Fruit fly (Drosophila melanogaster): ENCODE data around the gene CG17032.
A peak's percentile ranks its signal among the peaks of the same experiment; 100 is the strongest.

Gene CG17032

dm6 chr3L:15978224-15978623 lies 19.6 kb downstream of the CG17032 start, which contains the start of gene CG17028:
Gene CG17028 (plus strand): TSS chr3L:15978524.
- no peak for TF ChIP-seq Ets98B (GFP tag; IDR thresholded peaks at IDR 0.05)
- TF ChIP-seq Pif1A (GFP tag; optimal IDR thresholded peaks at IDR 0.05), result no peak
- no peak for TF ChIP-seq Pif1B (GFP tag; optimal IDR thresholded peaks at IDR 0.05)
- TF ChIP-seq CG32121 (GFP tag; IDR thresholded peaks at IDR 0.05), result no peak
- no peak for TF ChIP-seq CG8159 (tag; optimal IDR thresholded peaks at IDR 0.05)
- TF ChIP-seq CG15710 (tag; optimal IDR thresholded peaks at IDR 0.05), result no peak
- no peak for TF ChIP-seq CG10348 (GFP tag; IDR thresholded peaks at IDR 0.05)
- no peak for TF ChIP-seq EcR (GFP tag; optimal IDR thresholded peaks at IDR 0.05)
- no peak for TF ChIP-seq CG12605 (GFP tag; IDR thresholded peaks at IDR 0.05)
- no peak for TF ChIP-seq D1 (tag; optimal IDR thresholded peaks at IDR 0.05)
- no peak for TF ChIP-seq CG17806 (tag; optimal IDR thresholded peaks at IDR 0.05)

DNA sequence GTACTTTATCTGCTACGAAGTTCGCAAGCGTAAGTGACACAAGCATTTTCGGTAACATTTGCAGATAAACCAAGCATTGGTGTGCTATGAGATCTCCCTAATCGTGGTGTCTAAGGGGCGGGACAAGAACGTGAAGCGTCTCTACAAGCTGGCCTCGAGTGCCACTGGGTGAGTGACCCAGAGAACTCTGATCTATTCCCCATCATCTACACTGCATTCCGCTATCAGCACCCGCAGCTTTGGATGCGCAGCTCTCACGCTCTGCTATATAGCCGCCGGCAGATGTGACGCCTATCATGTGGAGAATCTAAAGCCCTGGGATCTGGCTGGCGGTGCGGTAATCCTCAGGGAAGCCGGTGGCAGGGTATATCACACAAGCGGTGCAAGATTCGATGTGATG lies 20.6 kb downstream of the CG17032 start:
- TF ChIP-seq CG12605 (GFP tag; IDR thresholded peaks at IDR 0.05) (no peak), EcR (GFP tag; optimal IDR thresholded peaks at IDR 0.05) (peak; percentile 46)

DNA sequence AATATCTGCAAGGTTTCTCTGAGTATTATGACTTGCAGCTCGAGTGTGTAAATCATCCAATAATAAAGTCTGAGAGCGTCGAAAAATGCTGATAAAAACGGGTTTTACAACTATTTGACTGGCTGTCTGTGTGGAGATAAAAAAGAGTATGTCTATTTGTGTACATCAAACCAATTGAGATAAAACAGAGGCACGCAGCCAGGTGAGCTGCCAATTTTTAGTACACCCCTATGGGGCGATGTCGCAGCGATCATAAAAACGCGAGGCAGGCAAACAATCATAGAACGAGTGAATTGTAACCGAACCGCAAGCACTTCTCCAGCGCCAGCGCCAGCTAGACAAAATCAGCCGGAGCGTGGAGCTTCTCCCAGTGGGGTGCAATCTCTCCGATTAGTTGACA lies 21.3 kb downstream of the CG17032 start, which contains the start of gene CG17027:
Gene CG17027 (plus strand): TSS at position 189 of the 400 bp plus-strand sequence.
- no peak for TF ChIP-seq CG9948 (tag; optimal IDR thresholded peaks at IDR 0.05)
- no peak for TF ChIP-seq Ets98B (GFP tag; IDR thresholded peaks at IDR 0.05)
- no peak for TF ChIP-seq gl (tag; optimal IDR thresholded peaks at IDR 0.05)
- TF ChIP-seq CG17806 (tag; optimal IDR thresholded peaks at IDR 0.05), result no peak
- TF ChIP-seq CG8159 (tag; optimal IDR thresholded peaks at IDR 0.05), result no peak
- TF ChIP-seq Pif1A (GFP tag; optimal IDR thresholded peaks at IDR 0.05), result no peak
- TF ChIP-seq CG12605 (GFP tag; IDR thresholded peaks at IDR 0.05), result no peak
- no peak for TF ChIP-seq CG14655 (GFP tag; optimal IDR thresholded peaks at IDR 0.05)
- TF ChIP-seq CG10348 (GFP tag; IDR thresholded peaks at IDR 0.05), result no peak
- TF ChIP-seq EcR (GFP tag; optimal IDR thresholded peaks at IDR 0.05), result no peak
- no peak for TF ChIP-seq D1 (tag; optimal IDR thresholded peaks at IDR 0.05)
- TF ChIP-seq rn (GFP tag; IDR thresholded peaks at IDR 0.05), result no peak
- TF ChIP-seq Pif1B (GFP tag; optimal IDR thresholded peaks at IDR 0.05), result no peak
- no peak for TF ChIP-seq CG4496 (GFP tag; IDR thresholded peaks at IDR 0.05)
- TF ChIP-seq fd96Ca (GFP tag; IDR thresholded peaks at IDR 0.05), result no peak
- TF ChIP-seq CG13204 (GFP tag; optimal IDR thresholded peaks at IDR 0.05), result no peak
- TF ChIP-seq CG8301 (tag; optimal IDR thresholded peaks at IDR 0.05), result no peak
- TF ChIP-seq CG32121 (GFP tag; IDR thresholded peaks at IDR 0.05), result no peak
- no peak for TF ChIP-seq CG34367 (tag; optimal IDR thresholded peaks at IDR 0.05)

DNA sequence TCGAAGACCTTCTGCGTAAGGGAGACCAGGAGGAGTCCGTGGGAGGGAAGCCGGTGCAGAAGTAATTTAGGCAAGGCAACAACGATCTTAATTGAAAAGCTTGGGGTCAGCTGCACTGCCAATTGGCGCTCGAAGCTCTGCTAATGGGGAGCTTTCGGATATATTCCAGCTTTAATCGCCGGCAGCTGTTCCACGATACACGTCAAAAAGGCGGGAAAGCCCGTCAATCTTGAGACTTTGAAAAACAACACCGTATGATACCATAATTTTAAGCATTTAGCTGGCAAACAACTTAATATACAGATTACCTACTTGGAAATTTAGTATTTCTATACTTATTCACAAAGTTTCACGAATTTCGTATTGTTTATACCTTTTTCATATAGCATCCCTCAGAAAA lies 22.8 kb downstream of the CG17032 start:
- TF ChIP-seq CG34367 (tag; optimal IDR thresholded peaks at IDR 0.05) (no peak), CG13204 (GFP tag; optimal IDR thresholded peaks at IDR 0.05) (no peak), EcR (GFP tag; optimal IDR thresholded peaks at IDR 0.05) (no peak), CG10348 (GFP tag; IDR thresholded peaks at IDR 0.05) (no peak), gl (tag; optimal IDR thresholded peaks at IDR 0.05) (no peak), CG12605 (GFP tag; IDR thresholded peaks at IDR 0.05) (no peak), CG9948 (tag; optimal IDR thresholded peaks at IDR 0.05) (no peak), D1 (tag; optimal IDR thresholded peaks at IDR 0.05) (no peak), Snoo (tag; optimal IDR thresholded peaks at IDR 0.05) (no peak), Ets98B (GFP tag; IDR thresholded peaks at IDR 0.05) (no peak), Pif1A (GFP tag; optimal IDR thresholded peaks at IDR 0.05) (no peak), CG17806 (tag; optimal IDR thresholded peaks at IDR 0.05) (no peak), Pif1B (GFP tag; optimal IDR thresholded peaks at IDR 0.05) (no peak), CG8301 (tag; optimal IDR thresholded peaks at IDR 0.05) (no peak), fd96Ca (GFP tag; IDR thresholded peaks at IDR 0.05) (no peak), CG32121 (GFP tag; IDR thresholded peaks at IDR 0.05) (no peak), CG4496 (GFP tag; IDR thresholded peaks at IDR 0.05) (no peak), CG8159 (tag; optimal IDR thresholded peaks at IDR 0.05) (no peak), rn (GFP tag; IDR thresholded peaks at IDR 0.05) (no peak), CG15710 (tag; optimal IDR thresholded peaks at IDR 0.05) (no peak)

- TF ChIP-seq CG12605 (GFP tag; IDR thresholded peaks at IDR 0.05), result no peak
- TF ChIP-seq Pif1B (GFP tag; optimal IDR thresholded peaks at IDR 0.05), result no peak
- TF ChIP-seq CG17806 (tag; optimal IDR thresholded peaks at IDR 0.05), result no peak
- no peak for TF ChIP-seq CG13204 (GFP tag; optimal IDR thresholded peaks at IDR 0.05)
- TF ChIP-seq CG9948 (tag; optimal IDR thresholded peaks at IDR 0.05), result no peak
- TF ChIP-seq rn (GFP tag; IDR thresholded peaks at IDR 0.05), result no peak
- TF ChIP-seq CG8301 (tag; optimal IDR thresholded peaks at IDR 0.05), result no peak
- no peak for TF ChIP-seq Pif1A (GFP tag; optimal IDR thresholded peaks at IDR 0.05)
- TF ChIP-seq Snoo (tag; optimal IDR thresholded peaks at IDR 0.05), result no peak
- TF ChIP-seq CG32121 (GFP tag; IDR thresholded peaks at IDR 0.05), result no peak
- no peak for TF ChIP-seq CG14655 (GFP tag; optimal IDR thresholded peaks at IDR 0.05)
- no peak for TF ChIP-seq CG15710 (tag; optimal IDR thresholded peaks at IDR 0.05)
- TF ChIP-seq gl (tag; optimal IDR thresholded peaks at IDR 0.05), result no peak
- no peak for TF ChIP-seq EcR (GFP tag; optimal IDR thresholded peaks at IDR 0.05)
- TF ChIP-seq CG10348 (GFP tag; IDR thresholded peaks at IDR 0.05), result no peak
- TF ChIP-seq fd96Ca (GFP tag; IDR thresholded peaks at IDR 0.05), result no peak
- no peak for TF ChIP-seq Ets98B (GFP tag; IDR thresholded peaks at IDR 0.05)
- no peak for TF ChIP-seq CG4496 (GFP tag; IDR thresholded peaks at IDR 0.05)
- TF ChIP-seq CG34367 (tag; optimal IDR thresholded peaks at IDR 0.05), result no peak
- no peak for TF ChIP-seq D1 (tag; optimal IDR thresholded peaks at IDR 0.05)
These were observed 23.5 kb downstream of the CG17032 start for dm6 chr3L:15982148-15982547.

dm6 chr3L:15982783-15983432 lies 24.3 kb downstream of the CG17032 start, which contains the start of the genes brm and Arl1:
Gene brm (minus strand): TSS chr3L:15982869.
Gene Arl1 (plus strand): TSS chr3L:15983135.
- TF ChIP-seq EcR (GFP tag; optimal IDR thresholded peaks at IDR 0.05), result peak; percentile 65
- TF ChIP-seq CG17806 (tag; optimal IDR thresholded peaks at IDR 0.05), result peak; percentile 99
- peak; percentile 99 for TF ChIP-seq Ets98B (GFP tag; IDR thresholded peaks at IDR 0.05)
- no peak for TF ChIP-seq D1 (tag; optimal IDR thresholded peaks at IDR 0.05)
- peak; percentile 91 for TF ChIP-seq CG13204 (GFP tag; optimal IDR thresholded peaks at IDR 0.05)
- TF ChIP-seq gl (tag; optimal IDR thresholded peaks at IDR 0.05), result peak; percentile 92
- TF ChIP-seq Pif1A (GFP tag; optimal IDR thresholded peaks at IDR 0.05), result no peak
- peak; percentile 96 for TF ChIP-seq CG10348 (GFP tag; IDR thresholded peaks at IDR 0.05)
- TF ChIP-seq CG15710 (tag; optimal IDR thresholded peaks at IDR 0.05), result peak; percentile 99
- TF ChIP-seq CG4496 (GFP tag; IDR thresholded peaks at IDR 0.05), result peak; percentile 99
- peak; percentile 99 for TF ChIP-seq Snoo (tag; optimal IDR thresholded peaks at IDR 0.05)
- TF ChIP-seq CG8301 (tag; optimal IDR thresholded peaks at IDR 0.05), result peak; percentile 96
- TF ChIP-seq rn (GFP tag; IDR thresholded peaks at IDR 0.05), result peak; percentile 99
- peak; percentile 96 for TF ChIP-seq CG34367 (tag; optimal IDR thresholded peaks at IDR 0.05)
- peak; percentile 98 for TF ChIP-seq CG9948 (tag; optimal IDR thresholded peaks at IDR 0.05)
- TF ChIP-seq CG8159 (tag; optimal IDR thresholded peaks at IDR 0.05), result peak; percentile 98
- TF ChIP-seq CG32121 (GFP tag; IDR thresholded peaks at IDR 0.05), result peak; percentile 99
- peak; percentile 99 for TF ChIP-seq fd96Ca (GFP tag; IDR thresholded peaks at IDR 0.05)
- peak; percentile 98 for TF ChIP-seq CG12605 (GFP tag; IDR thresholded peaks at IDR 0.05)
- peak; percentile 99 for TF ChIP-seq CG14655 (GFP tag; optimal IDR thresholded peaks at IDR 0.05)
- TF ChIP-seq Pif1B (GFP tag; optimal IDR thresholded peaks at IDR 0.05), result peak; percentile 96
